Fruit fly (Drosophila melanogaster) Kc167 (cell line): ENCODE data around the gene CG43732.

Source experiments
- Myc ChIP-seq: fragments of >200 bp; optimal IDR thresholded peaks from 2 replicates; lab custom pipeline; 2017; ENCODE audit warnings: missing external identifiers
- Sin3A ChIP-seq: fragments of >200 bp; optimal IDR thresholded peaks from 2 replicates; lab custom pipeline; 2018; ENCODE audit warnings: missing external identifiers
- h ChIP-seq: fragments of >200 bp; optimal IDR thresholded peaks from 3 replicates; lab custom pipeline; 2018; ENCODE audit warnings: missing external identifiers
- insv ChIP-seq: fragments of >200 bp; optimal IDR thresholded peaks from 3 replicates; lab custom pipeline; 2018; ENCODE audit warnings: missing external identifiers
- ttk ChIP-seq: sonication (Bioruptor generic); optimal IDR thresholded peaks from 2 replicates; lab custom pipeline; 2017; ENCODE audit warnings: missing external identifiers

dm6 chr3R:18993159-18993558 lies 43.2 kb downstream of the CG43732 start:
- no peak for TF ChIP-seq h
- no peak for TF ChIP-seq Sin3A (lab: Kevin White, UChicago)
- TF ChIP-seq Myc, result no peak
- TF ChIP-seq ttk (lab: Kevin White, UChicago), result no peak
- TF ChIP-seq insv (lab: Kevin White, UChicago), result no peak
